Worm (Caenorhabditis elegans): ENCODE measurements around the gene srh-141.
A peak's percentile ranks its signal among the peaks of the same experiment; 100 is the strongest.

The srh-141 gene

DNA sequence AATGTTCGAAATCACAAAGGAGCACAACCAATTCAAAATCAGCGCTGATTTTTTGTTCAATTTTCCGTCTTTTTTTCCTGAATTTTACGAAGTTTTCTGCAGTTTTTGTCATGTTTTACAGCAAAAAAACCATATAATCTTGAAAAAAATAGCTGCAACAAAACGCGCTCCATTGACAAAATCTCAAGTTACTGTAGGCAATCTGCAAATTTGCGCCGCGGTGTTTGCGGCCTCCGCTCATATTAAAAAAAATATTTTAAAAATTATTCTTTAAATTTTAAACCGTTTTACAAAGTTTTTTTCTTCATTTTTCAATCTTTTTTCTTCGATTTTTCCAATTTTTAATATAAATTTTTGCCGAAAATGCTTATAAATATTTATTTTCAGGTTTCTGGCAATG lies 38.4 kb upstream of the srh-141 start:
- peak; percentile 16 for TF ChIP-seq him-1 (tag; optimal IDR thresholded peaks at IDR 0.05)
- TF ChIP-seq B0261.1 (tag; optimal IDR thresholded peaks at IDR 0.05) = no peak
- peak; percentile 46; the same call in 1 of the 2 replicates for TF ChIP-seq mcd-1 (GFP tag; IDR thresholded peaks at IDR 0.05)
- peak; percentile 3 for TF ChIP-seq snpc-4 (GFP tag; optimal IDR thresholded peaks at IDR 0.05)
- TF ChIP-seq snpc-4 (tag; optimal IDR thresholded peaks at IDR 0.05) = peak in 1 of 4 experiments; percentile 14
- TF ChIP-seq lsl-1 (GFP tag; optimal IDR thresholded peaks at IDR 0.05) = peak; percentile 81
- no peak for TF ChIP-seq F49E8.2 (tag; optimal IDR thresholded peaks at IDR 0.05; ENCODE audit: insufficient read depth)

DNA sequence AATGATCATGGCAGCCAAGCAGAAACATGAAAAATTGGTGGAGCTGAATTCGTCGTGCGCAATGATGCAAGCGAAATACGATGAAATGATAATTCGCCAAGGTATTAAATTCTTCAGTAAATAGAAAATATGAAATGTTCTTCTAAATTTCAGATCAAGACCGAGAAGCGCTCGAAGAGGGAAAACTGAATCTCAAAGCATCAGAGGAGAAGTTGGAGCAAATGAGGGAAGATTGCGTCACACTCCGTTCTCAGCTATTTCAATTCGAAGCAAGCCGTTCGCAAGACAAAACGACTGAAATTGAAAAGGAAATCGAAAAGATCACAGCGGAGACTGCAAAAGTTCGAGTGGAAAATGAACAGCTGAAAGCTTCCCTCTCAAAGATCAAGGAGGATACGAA lies 37.4 kb upstream of the srh-141 start:
- TF ChIP-seq mel-28 (tag; optimal IDR thresholded peaks at IDR 0.05; ENCODE audit: borderline replicate concordance) = no peak
- no peak for TF ChIP-seq ztf-6 (GFP tag; IDR thresholded peaks at IDR 0.05)
- no peak for TF ChIP-seq aptf-3 (GFP tag; IDR thresholded peaks at IDR 0.05)
- TF ChIP-seq efl-1 (GFP tag; optimal IDR thresholded peaks at IDR 0.05) = no peak
- no peak for TF ChIP-seq snpc-3.4 (tag; optimal IDR thresholded peaks at IDR 0.05)
- TF ChIP-seq zfh-2 (GFP tag; conservative IDR thresholded peaks at IDR 0.05) = no peak

ce11 chrV:16407663-16408062 lies 36.1 kb upstream of the srh-141 start, which contains the start of gene F26D2.3:
TSS of gene F26D2.3 (plus strand) at chrV:16407963.
- no peak for TF ChIP-seq nhr-90 (tag; optimal IDR thresholded peaks at IDR 0.05)
- no peak for TF ChIP-seq T26A5.8 (tag; optimal IDR thresholded peaks at IDR 0.05)
- no peak for TF ChIP-seq attf-5 (GFP tag; optimal IDR thresholded peaks at IDR 0.05)

ce11 chrV:16410521-16410920 lies 33.2 kb upstream of the srh-141 start, which contains the start of gene srh-145:
TSS of gene srh-145 (plus strand) at chrV:16410713.
- TF ChIP-seq hmg-20 (GFP tag; IDR thresholded peaks at IDR 0.05) (no peak), ztf-25 (GFP tag; IDR thresholded peaks at IDR 0.05) (no peak), B0019.2 (GFP tag; conservative IDR thresholded peaks at IDR 0.05) (no peak), ceh-91 (GFP tag; IDR thresholded peaks at IDR 0.05) (no peak), ztf-28 (GFP tag; IDR thresholded peaks at IDR 0.05) (no peak), Y53G8AR.9 (GFP tag; conservative IDR thresholded peaks at IDR 0.05) (no peak)

- TF ChIP-seq sea-2 (GFP tag; IDR thresholded peaks at IDR 0.05) = no peak
- no peak for TF ChIP-seq chd-7 (tag; optimal IDR thresholded peaks at IDR 0.05)
- TF ChIP-seq F49E8.2 (tag; optimal IDR thresholded peaks at IDR 0.05; ENCODE audit: insufficient read depth) = no peak
- no peak for TF ChIP-seq lin-54 (GFP tag; optimal IDR thresholded peaks at IDR 0.05)
- no peak for TF ChIP-seq attf-6 (GFP tag; IDR thresholded peaks at IDR 0.05)
- no peak for TF ChIP-seq B0261.1 (tag; optimal IDR thresholded peaks at IDR 0.05)
- TF ChIP-seq F39B2.1 (GFP tag; IDR thresholded peaks at IDR 0.05) = no peak
- TF ChIP-seq lin-35 (GFP tag; optimal IDR thresholded peaks at IDR 0.05) = no peak
- TF ChIP-seq nhr-120 (GFP tag; IDR thresholded peaks at IDR 0.05) = no peak
- no peak for TF ChIP-seq egrh-3 (GFP tag; IDR thresholded peaks at IDR 0.05)
- TF ChIP-seq fkh-3 (tag; optimal IDR thresholded peaks at IDR 0.05) = no peak
- TF ChIP-seq aptf-2 (GFP tag; conservative IDR thresholded peaks at IDR 0.05) = no peak
- TF ChIP-seq Y79H2A.3 (GFP tag; conservative IDR thresholded peaks at IDR 0.05) = no peak
- TF ChIP-seq madf-8 (GFP tag; conservative IDR thresholded peaks at IDR 0.05) = no peak
- no peak for TF ChIP-seq sptf-2 (GFP tag; optimal IDR thresholded peaks at IDR 0.05)
- no peak for TF ChIP-seq cebp-2 (GFP tag; IDR thresholded peaks at IDR 0.05)
Observed at ce11 chrV:16417014-16417413, 26.7 kb upstream of the srh-141 start, which contains the start of gene str-55. TSS of gene str-55 (minus strand) at chrV:16417114.

All from whole organism, young adult.